Worm (Caenorhabditis elegans) whole organism, midembryonic: ENCODE data around the gene F14H8.8.

Experiments
- T22C8.4 ChIP-seq: fragments of 200-800 bp; sonication (Bioruptor generic); IDR thresholded peaks from 2 replicates; pipeline ENCODE4 v1.3.6; 2022; ENCODE audit warnings: missing genetic modification characterization, missing compliant biosample characterization
- cog-1 ChIP-seq: sonication (generic microtip); optimal IDR thresholded peaks from 2 replicates; lab custom pipeline; 2016; ENCODE audit warnings: missing genetic modification characterization, missing compliant biosample characterization
- flt-1 ChIP-seq: fragments of 200-800 bp; sonication (Bioruptor generic); IDR thresholded peaks from 2 replicates; pipeline ENCODE4 v1.3.6; 2022; ENCODE audit warnings: missing genetic modification characterization, missing compliant biosample characterization
- klf-2 ChIP-seq: fragments of 200-800 bp; sonication (Bioruptor generic); conservative IDR thresholded peaks from 2 replicates; pipeline ENCODE4 v1.3.6; 2022; ENCODE audit warnings: missing genetic modification reagents, missing genetic modification characterization, missing compliant biosample characterization
- med-1 ChIP-seq: sonication (generic microtip); optimal IDR thresholded peaks from 2 replicates; lab custom pipeline; 2017; ENCODE audit warnings: missing genetic modification characterization, mild to moderate bottlenecking, missing compliant biosample characterization, antibody characterized with exemption, missing genetic modification reagents; ENCODE audit not compliant: insufficient read depth
- ref-1 ChIP-seq: fragments of 200-800 bp; sonication (Bioruptor generic); conservative IDR thresholded peaks from 2 replicates; pipeline ENCODE4 v1.3.6; 2022; ENCODE audit warnings: missing genetic modification reagents, missing genetic modification characterization, missing compliant biosample characterization
- tab-1 ChIP-seq: fragments of 200-800 bp; sonication (Bioruptor generic); IDR thresholded peaks from 2 replicates; pipeline ENCODE4 v1.3.6; 2022; ENCODE audit warnings: missing genetic modification characterization, missing compliant biosample characterization
- ztf-23 ChIP-seq: fragments of 200-800 bp; sonication (Bioruptor generic); IDR thresholded peaks from 2 replicates; pipeline ENCODE4 v1.3.6; 2022; ENCODE audit warnings: missing genetic modification reagents, missing genetic modification characterization, missing compliant biosample characterization
- ztf-29 ChIP-seq: fragments of 200-800 bp; sonication (Bioruptor generic); IDR thresholded peaks from 2 replicates; pipeline ENCODE4 v1.3.6; 2022; ENCODE audit warnings: missing genetic modification reagents, missing genetic modification characterization, missing compliant biosample characterization

F14H8.8 gene

ce11 chrV:15063987-15064386 is 34.7 kb downstream of the F14H8.8 start, which contains the start of gene rap-2:
Gene rap-2, minus strand, starts transcription at chrV:15064087.
- TF ChIP-seq ztf-29, result no peak
- no peak for TF ChIP-seq flt-1 (GFP tag; lab: Robert Waterston, UW)
- no peak for TF ChIP-seq cog-1 (tag; lab: Kevin White, UChicago)
- no peak for TF ChIP-seq med-1 (GFP tag; lab: Kevin White, UChicago)
- TF ChIP-seq ref-1 (GFP tag; lab: Robert Waterston, UW), result no peak
- no peak for TF ChIP-seq T22C8.4 (GFP tag; lab: Robert Waterston, UW)
- no peak for TF ChIP-seq tab-1 (GFP tag; lab: Robert Waterston, UW)
- no peak for TF ChIP-seq klf-2
- no peak for TF ChIP-seq ztf-23

- TF ChIP-seq T22C8.4 (GFP tag; lab: Robert Waterston, UW) (peak; percentile 82), tab-1 (GFP tag; lab: Robert Waterston, UW) (no peak), flt-1 (GFP tag; lab: Robert Waterston, UW) (no peak)
These were observed 35.9 kb downstream of the F14H8.8 start, which contains the start of gene C25D7.9 for ce11 chrV:15065068-15065744. Gene C25D7.9, plus strand, starts transcription at chrV:15065135.

- no peak for TF ChIP-seq med-1 (GFP tag; lab: Kevin White, UChicago)
- TF ChIP-seq flt-1 (GFP tag; lab: Robert Waterston, UW), result no peak
- no peak for TF ChIP-seq ztf-29
- TF ChIP-seq klf-2, result no peak
- TF ChIP-seq T22C8.4 (GFP tag; lab: Robert Waterston, UW), result no peak
- TF ChIP-seq tab-1 (GFP tag; lab: Robert Waterston, UW), result no peak
- TF ChIP-seq ref-1 (GFP tag; lab: Robert Waterston, UW), result no peak
- no peak for TF ChIP-seq cog-1 (tag; lab: Kevin White, UChicago)
- no peak for TF ChIP-seq ztf-23
These were observed 36.6 kb downstream of the F14H8.8 start, which contains the start of gene otub-1 for ce11 chrV:15065837-15066348. Gene otub-1, plus strand, starts transcription at chrV:15066298.

DNA sequence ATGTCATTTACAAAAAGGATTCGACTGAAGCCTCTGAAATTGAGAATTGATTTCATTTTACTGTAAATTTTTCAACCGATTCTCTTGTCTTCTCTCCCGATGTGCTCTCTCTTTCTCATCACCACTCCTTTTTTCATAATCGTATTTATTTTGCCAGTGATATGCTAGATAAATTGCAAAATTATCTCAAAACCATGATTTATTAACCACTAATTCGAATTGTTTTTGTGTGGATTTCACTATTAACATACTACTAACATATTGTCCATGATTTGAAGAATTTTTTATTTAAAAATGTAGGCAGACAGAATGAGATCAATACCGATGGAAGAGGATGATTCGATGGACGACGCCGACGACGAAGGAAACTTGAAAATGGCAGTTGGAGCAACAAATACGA is 37.9 kb downstream of the F14H8.8 start, which contains the start of gene C25D7.10:
TSS of gene C25D7.10 (plus strand) at position 301 of the 400 bp plus-strand sequence.
- TF ChIP-seq med-1 (GFP tag; lab: Kevin White, UChicago) (no peak), klf-2 (no peak), ztf-29 (no peak), ref-1 (GFP tag; lab: Robert Waterston, UW) (no peak), cog-1 (tag; lab: Kevin White, UChicago) (no peak), ztf-23 (no peak), T22C8.4 (GFP tag; lab: Robert Waterston, UW) (no peak), tab-1 (GFP tag; lab: Robert Waterston, UW) (no peak), flt-1 (GFP tag; lab: Robert Waterston, UW) (no peak)

- TF ChIP-seq ztf-29 (no peak), ref-1 (GFP tag; lab: Robert Waterston, UW) (no peak), med-1 (GFP tag; lab: Kevin White, UChicago) (no peak), klf-2 (no peak), tab-1 (GFP tag; lab: Robert Waterston, UW) (no peak), flt-1 (GFP tag; lab: Robert Waterston, UW) (no peak), ztf-23 (no peak), T22C8.4 (GFP tag; lab: Robert Waterston, UW) (no peak), cog-1 (tag; lab: Kevin White, UChicago) (no peak)
These were observed 39.1 kb downstream of the F14H8.8 start, which contains the start of gene dnj-3 for ce11 chrV:15068378-15068777. Gene dnj-3, plus strand, starts transcription at chrV:15068678.

DNA sequence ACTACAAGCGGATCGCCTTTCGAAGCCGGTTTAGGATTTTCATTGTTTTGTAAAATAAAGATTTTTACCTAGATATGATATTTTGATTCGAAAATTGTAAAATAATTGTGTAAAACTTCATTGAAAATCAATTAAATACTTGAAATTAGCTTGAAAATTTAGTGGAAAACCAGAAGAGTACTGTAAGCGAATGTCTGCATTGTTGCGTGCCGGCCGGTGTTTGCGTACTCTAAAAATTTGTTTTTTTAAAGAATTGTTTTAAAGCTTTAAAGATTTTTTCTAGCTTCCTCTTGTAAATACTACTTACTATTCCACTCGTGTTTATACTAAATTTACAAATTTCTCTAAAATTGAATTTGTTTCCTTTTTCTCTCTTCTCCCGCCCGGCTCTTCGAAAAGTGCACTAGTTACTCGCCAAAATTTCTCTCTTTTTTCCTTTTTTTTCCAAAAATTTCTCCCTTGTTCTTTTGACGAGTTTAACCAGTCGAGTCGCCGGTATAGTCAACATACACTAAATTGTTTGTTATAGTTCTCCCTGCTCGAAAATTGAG is 40.2 kb downstream of the F14H8.8 start:
- TF ChIP-seq ref-1 (GFP tag; lab: Robert Waterston, UW) (no peak), flt-1 (GFP tag; lab: Robert Waterston, UW) (no peak), klf-2 (no peak), tab-1 (GFP tag; lab: Robert Waterston, UW) (no peak), ztf-29 (no peak), cog-1 (tag; lab: Kevin White, UChicago) (no peak), med-1 (GFP tag; lab: Kevin White, UChicago) (no peak), ztf-23 (no peak), T22C8.4 (GFP tag; lab: Robert Waterston, UW) (no peak)

- TF ChIP-seq flt-1 (GFP tag; lab: Robert Waterston, UW) (0 out of 2 replicates have a peak, but pooled peaks have one; percentile 11), ztf-23 (no peak), cog-1 (tag; lab: Kevin White, UChicago) (peak; percentile 87)
These were observed 41.9 kb downstream of the F14H8.8 start, which contains the start of gene unc-76 for ce11 chrV:15071015-15071810. Gene unc-76, plus strand, starts transcription at chrV:15071760.

DNA sequence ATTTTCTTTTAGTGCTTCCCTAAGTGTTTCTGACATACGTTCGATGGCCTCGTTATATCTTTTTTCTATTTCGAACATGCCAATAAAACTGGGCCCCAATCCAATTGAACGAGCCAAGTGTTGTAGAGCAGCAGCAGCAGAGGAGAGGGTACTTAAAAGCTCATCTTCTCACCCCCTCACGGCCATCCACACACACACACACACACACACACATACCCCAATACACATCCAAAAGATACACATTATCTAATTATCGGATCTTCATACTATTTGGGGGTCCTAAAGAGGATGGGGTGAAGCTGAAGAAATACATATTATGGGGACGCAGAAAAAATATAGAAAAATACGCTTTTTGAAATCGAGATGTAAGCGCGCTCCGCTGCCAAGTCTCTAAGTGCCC is 43.5 kb downstream of the F14H8.8 start:
- no peak for TF ChIP-seq med-1 (GFP tag; lab: Kevin White, UChicago)
- no peak for TF ChIP-seq klf-2
- TF ChIP-seq cog-1 (tag; lab: Kevin White, UChicago), result no peak
- TF ChIP-seq ztf-29, result no peak
- TF ChIP-seq ztf-23, result peak; percentile 53; the same call in 1 of the 2 replicates
- TF ChIP-seq flt-1 (GFP tag; lab: Robert Waterston, UW), result 0 out of 2 replicates have a peak, but pooled peaks have one; percentile 37
- TF ChIP-seq ref-1 (GFP tag; lab: Robert Waterston, UW), result no peak
- no peak for TF ChIP-seq tab-1 (GFP tag; lab: Robert Waterston, UW)
- no peak for TF ChIP-seq T22C8.4 (GFP tag; lab: Robert Waterston, UW)
